Fruit fly (Drosophila melanogaster) whole organism, embryonic: ENCODE data around the gene HemK1.

Experiments used
- Abd-B ChIP-seq: fragments of 200-800 bp; sonication (Bioruptor generic); optimal IDR thresholded peaks from 2 replicates; lab custom pipeline; 2018; ENCODE audit warnings: missing biosample characterization, mild to moderate bottlenecking, missing genetic modification characterization, moderate library complexity
- BEAF-32 ChIP-seq: fragments of 200-800 bp; sonication (Bioruptor generic); optimal IDR thresholded peaks from 3 replicates; lab custom pipeline; 2017; ENCODE audit warnings: missing biosample characterization, missing genetic modification characterization, mild to moderate bottlenecking, moderate library complexity, missing genetic modification reagents
- BtbVII ChIP-seq: fragments of 200-800 bp; sonication (Bioruptor generic); optimal IDR thresholded peaks from 3 replicates; lab custom pipeline; 2017; ENCODE audit warnings: missing biosample characterization, mild to moderate bottlenecking, missing genetic modification characterization
- Bteb2 ChIP-seq: fragments of 200-800 bp; sonication (Bioruptor generic); optimal IDR thresholded peaks from 2 replicates; lab custom pipeline; 2016; ENCODE audit warnings: missing biosample characterization, missing genetic modification characterization
- CG10431 ChIP-seq: fragments of 200-800 bp; sonication (Bioruptor generic); optimal IDR thresholded peaks from 3 replicates; lab custom pipeline; 2018; ENCODE audit warnings: missing biosample characterization, mild to moderate bottlenecking, missing genetic modification characterization
- CG10462 ChIP-seq: fragments of 200-800 bp; sonication (Bioruptor generic); optimal IDR thresholded peaks from 2 replicates; lab custom pipeline; 2016; ENCODE audit warnings: missing biosample characterization, missing genetic modification characterization
- CG11696 ChIP-seq: fragments of 200-800 bp; sonication (Bioruptor generic); IDR thresholded peaks from 2 replicates; pipeline ENCODE4 v1.3.6; 2022; ENCODE audit warnings: missing biosample characterization, missing genetic modification characterization
- CG12659 ChIP-seq: fragments of 200-800 bp; sonication (Bioruptor generic); optimal IDR thresholded peaks from 3 replicates; lab custom pipeline; 2017; ENCODE audit warnings: mild to moderate bottlenecking, missing biosample characterization, missing genetic modification reagents, missing genetic modification characterization
- CG15269 ChIP-seq: fragments of 200-800 bp; sonication (Bioruptor generic); optimal IDR thresholded peaks from 2 replicates; lab custom pipeline; 2018; ENCODE audit warnings: missing biosample characterization, mild to moderate bottlenecking, missing genetic modification characterization, moderate library complexity
- CG1647 ChIP-seq: fragments of 200-800 bp; sonication (Bioruptor generic); optimal IDR thresholded peaks from 3 replicates; lab custom pipeline; 2016; ENCODE audit warnings: missing biosample characterization, missing genetic modification characterization
- CG1792 ChIP-seq: fragments of 200-800 bp; sonication (Bioruptor generic); optimal IDR thresholded peaks from 2 replicates; lab custom pipeline; 2016; ENCODE audit warnings: missing biosample characterization, missing genetic modification characterization
- CG18011 ChIP-seq: fragments of 200-800 bp; sonication (Bioruptor generic); optimal IDR thresholded peaks from 2 replicates; lab custom pipeline; 2017; ENCODE audit warnings: missing biosample characterization, missing genetic modification characterization, mild to moderate bottlenecking, moderate library complexity, missing genotype
- CG18476 ChIP-seq: fragments of 200-800 bp; sonication (Bioruptor generic); optimal IDR thresholded peaks from 2 replicates; lab custom pipeline; 2016; ENCODE audit warnings: missing biosample characterization, mild to moderate bottlenecking, missing genetic modification characterization
- CG2129 ChIP-seq: fragments of 200-800 bp; sonication (Bioruptor generic); IDR thresholded peaks from 2 replicates; pipeline ENCODE4 v1.3.6; 2022; ENCODE audit warnings: missing biosample characterization, missing genetic modification characterization; ENCODE audit not compliant: partially characterized antibody
- CG2678 ChIP-seq: fragments of 200-800 bp; sonication (Bioruptor generic); optimal IDR thresholded peaks from 3 replicates; lab custom pipeline; 2019; ENCODE audit warnings: missing biosample characterization, mild to moderate bottlenecking, missing genetic modification characterization, moderate library complexity
- CG2889 ChIP-seq: fragments of 200-800 bp; sonication (Bioruptor generic); IDR thresholded peaks from 3 replicates; pipeline ENCODE4 v1.3.6; 2022; ENCODE audit warnings: missing biosample characterization, missing genetic modification characterization
- CG3163 ChIP-seq: fragments of 200-800 bp; sonication (Bioruptor generic); optimal IDR thresholded peaks from 3 replicates; lab custom pipeline; 2016; ENCODE audit warnings: missing biosample characterization, missing genetic modification characterization
- CG3726 ChIP-seq: fragments of 200-800 bp; sonication (Bioruptor generic); IDR thresholded peaks from 3 replicates; pipeline ENCODE4, ENCODE4 v1.3.6; 2022; ENCODE audit warnings: missing biosample characterization, missing genetic modification characterization
- CG4328 ChIP-seq: fragments of 200-800 bp; sonication (Bioruptor generic); optimal IDR thresholded peaks from 3 replicates; lab custom pipeline; 2017; ENCODE audit warnings: missing biosample characterization, missing genetic modification reagents, missing genetic modification characterization
- CG4617 ChIP-seq: fragments of 200-800 bp; sonication (Bioruptor generic); optimal IDR thresholded peaks from 3 replicates; lab custom pipeline; 2016; ENCODE audit warnings: missing biosample characterization, missing genetic modification characterization, borderline replicate concordance
- CG4707 ChIP-seq: fragments of 200-800 bp; sonication (Bioruptor generic); optimal IDR thresholded peaks from 2 replicates; lab custom pipeline; 2018; ENCODE audit warnings: missing biosample characterization, mild to moderate bottlenecking, missing genetic modification characterization, moderate library complexity
- CG8478 ChIP-seq: fragments of >200 bp; optimal IDR thresholded peaks from 2 replicates; lab custom pipeline; 2018
- CG8765 ChIP-seq: fragments of 200-800 bp; sonication (Bioruptor generic); IDR thresholded peaks from 2 replicates; pipeline ENCODE4 v1.3.6; 2022; ENCODE audit warnings: missing biosample characterization, missing genetic modification characterization
- CG9797 ChIP-seq: fragments of 200-800 bp; sonication (Bioruptor generic); optimal IDR thresholded peaks from 3 replicates; lab custom pipeline; 2018; ENCODE audit warnings: missing biosample characterization, mild to moderate bottlenecking, missing genetic modification characterization
- Camta ChIP-seq: fragments of 200-800 bp; sonication (Bioruptor generic); optimal IDR thresholded peaks from 2 replicates; lab custom pipeline; 2016; ENCODE audit warnings: missing biosample characterization, missing genetic modification characterization
- Dfd ChIP-seq, 2 experiments: fragments of >200 bp; optimal IDR thresholded peaks; 2 replicates each; lab custom pipeline; 2017; ENCODE audit warnings: missing biosample characterization in 2 of 2, missing genetic modification characterization in 2 of 2
- Dp ChIP-seq: fragments of 200-800 bp; sonication (Bioruptor generic); optimal IDR thresholded peaks from 2 replicates; lab custom pipeline; 2018; ENCODE audit warnings: missing biosample characterization, mild to moderate bottlenecking, missing genetic modification characterization, moderate library complexity
- ERR ChIP-seq: fragments of 200-800 bp; sonication (Bioruptor generic); optimal IDR thresholded peaks from 2 replicates; lab custom pipeline; 2016; ENCODE audit warnings: missing biosample characterization, missing genetic modification characterization
- Elba2 ChIP-seq: fragments of 200-800 bp; sonication (Bioruptor generic); optimal IDR thresholded peaks from 3 replicates; lab custom pipeline; 2016; ENCODE audit warnings: missing biosample characterization, missing genetic modification characterization
- Hand ChIP-seq: fragments of 200-800 bp; sonication (Bioruptor generic); optimal IDR thresholded peaks from 2 replicates; lab custom pipeline; 2017; ENCODE audit warnings: mild to moderate bottlenecking, missing biosample characterization, missing genetic modification reagents, missing genetic modification characterization
- Lim3 ChIP-seq: fragments of 200-800 bp; sonication (Bioruptor generic); IDR thresholded peaks from 2 replicates; pipeline ENCODE4 v1.3.6; 2022; ENCODE audit warnings: missing biosample characterization, missing genetic modification characterization
- Side ChIP-seq: fragments of 200-800 bp; sonication (Bioruptor generic); optimal IDR thresholded peaks from 2 replicates; lab custom pipeline; 2016; ENCODE audit warnings: missing biosample characterization, missing genetic modification characterization
- Xbp1 ChIP-seq: fragments of 200-800 bp; sonication (Bioruptor generic); optimal IDR thresholded peaks from 3 replicates; lab custom pipeline; 2016; ENCODE audit warnings: missing biosample characterization, mild to moderate bottlenecking, missing genetic modification characterization
- ash1 ChIP-seq: fragments of 200-800 bp; sonication (Bioruptor generic); optimal IDR thresholded peaks from 2 replicates; lab custom pipeline; 2018; ENCODE audit warnings: missing biosample characterization, mild to moderate bottlenecking, missing genetic modification characterization
- bbx ChIP-seq: fragments of 200-800 bp; sonication (Bioruptor generic); IDR thresholded peaks from 2 replicates; pipeline ENCODE4 v1.3.6; 2022; ENCODE audit warnings: missing biosample characterization, missing genetic modification characterization; ENCODE audit not compliant: partially characterized antibody
- btn ChIP-seq: fragments of 200-800 bp; sonication (Bioruptor generic); optimal IDR thresholded peaks from 2 replicates; lab custom pipeline; 2016; ENCODE audit warnings: missing biosample characterization, missing genetic modification characterization
- cad ChIP-seq: fragments of >200 bp; optimal IDR thresholded peaks from 2 replicates; lab custom pipeline; 2017; ENCODE audit warnings: missing biosample characterization, missing genetic modification characterization
- caup ChIP-seq: fragments of 200-800 bp; sonication (Bioruptor generic); optimal IDR thresholded peaks from 3 replicates; lab custom pipeline; 2017; ENCODE audit warnings: missing biosample characterization, mild to moderate bottlenecking, missing genetic modification characterization, moderate library complexity; ENCODE audit not compliant: severe bottlenecking
- chm ChIP-seq: fragments of 200-800 bp; sonication (Bioruptor generic); IDR thresholded peaks from 2 replicates; pipeline ENCODE4 v1.3.6; 2022; ENCODE audit warnings: missing biosample characterization, missing genetic modification characterization
- dimm ChIP-seq: fragments of 200-800 bp; sonication (Bioruptor generic); IDR thresholded peaks from 2 replicates; pipeline ENCODE4 v1.3.6; 2022; ENCODE audit warnings: missing biosample characterization, missing genetic modification characterization
- fd96Cb ChIP-seq: fragments of 200-800 bp; sonication (Bioruptor generic); optimal IDR thresholded peaks from 2 replicates; lab custom pipeline; 2018; ENCODE audit warnings: missing biosample characterization, mild to moderate bottlenecking, missing genetic modification characterization, moderate library complexity
- gsb-n ChIP-seq: fragments of 200-800 bp; sonication (Bioruptor generic); optimal IDR thresholded peaks from 3 replicates; lab custom pipeline; 2018; ENCODE audit warnings: missing biosample characterization, mild to moderate bottlenecking, missing genetic modification characterization
- her ChIP-seq: fragments of 200-800 bp; sonication (Bioruptor generic); optimal IDR thresholded peaks from 2 replicates; lab custom pipeline; 2016; ENCODE audit warnings: missing biosample characterization, missing genetic modification characterization
- maf-S ChIP-seq: fragments of 200-800 bp; sonication (Bioruptor generic); optimal IDR thresholded peaks from 2 replicates; lab custom pipeline; 2016; ENCODE audit warnings: missing biosample characterization, missing genetic modification characterization
- pum ChIP-seq: fragments of 200-800 bp; sonication (Bioruptor generic); optimal IDR thresholded peaks from 2 replicates; lab custom pipeline; 2016; ENCODE audit warnings: missing biosample characterization, missing genetic modification characterization
- ranshi ChIP-seq: fragments of 200-800 bp; sonication (Bioruptor generic); IDR thresholded peaks from 2 replicates; pipeline ENCODE4 v1.3.6; 2022; ENCODE audit warnings: missing biosample characterization, missing genetic modification characterization
- sob ChIP-seq: fragments of 200-800 bp; sonication (Bioruptor generic); IDR thresholded peaks from 2 replicates; pipeline ENCODE4 v1.3.6; 2022; ENCODE audit warnings: missing biosample characterization, missing genetic modification characterization
- tin ChIP-seq: fragments of 200-800 bp; sonication (Bioruptor generic); optimal IDR thresholded peaks from 3 replicates; lab custom pipeline; 2016; ENCODE audit warnings: missing biosample characterization, missing genetic modification characterization
- unc-4 ChIP-seq: fragments of 200-800 bp; sonication (Bioruptor generic); IDR thresholded peaks from 2 replicates; pipeline ENCODE4 v1.3.6; 2022; ENCODE audit warnings: missing biosample characterization, missing genetic modification characterization; ENCODE audit not compliant: partially characterized antibody
- wek ChIP-seq: fragments of 200-800 bp; sonication (Bioruptor generic); optimal IDR thresholded peaks from 3 replicates; lab custom pipeline; 2018; ENCODE audit warnings: missing biosample characterization, mild to moderate bottlenecking, missing genetic modification characterization, moderate library complexity

The HemK1 gene

DNA sequence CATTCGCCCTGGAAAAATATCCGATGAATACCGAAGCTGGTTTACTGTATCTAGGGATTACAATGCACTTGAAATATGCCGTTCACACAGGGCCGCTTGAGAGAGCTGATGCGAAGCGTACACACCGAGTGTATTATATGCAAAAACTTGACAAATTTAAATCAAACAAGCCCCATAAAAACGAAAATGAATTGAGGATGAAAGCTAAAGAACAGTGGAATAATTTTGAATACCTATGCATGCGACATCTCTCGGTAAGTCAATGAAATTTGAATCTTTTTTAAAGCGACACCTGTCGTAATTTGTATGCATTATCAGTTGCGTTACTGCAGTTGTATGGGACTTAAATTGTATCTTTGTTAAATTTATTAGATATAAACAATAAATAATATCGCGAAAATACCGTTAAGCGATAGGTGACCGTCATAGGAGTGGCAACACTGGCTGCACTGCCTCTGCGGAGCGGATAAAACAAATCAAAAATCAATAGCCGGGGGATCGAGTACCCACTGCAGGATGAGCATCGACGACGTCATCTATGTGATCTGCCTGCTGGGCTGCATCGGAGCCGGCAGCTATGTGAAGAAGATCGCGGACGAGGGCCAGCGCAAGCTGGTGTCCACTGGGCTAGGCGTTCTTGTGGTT lies 11.4 kb downstream of the HemK1 start, which contains the start of gene frj (continued):
- TF ChIP-seq CG10431 (GFP tag; lab: Kevin White, UChicago), result no peak
- no peak for TF ChIP-seq CG8478 (lab: Kevin White, UChicago)
- TF ChIP-seq Dp (GFP tag; lab: Kevin White, UChicago), result peak; percentile 45
- TF ChIP-seq wek (GFP tag; lab: Kevin White, UChicago), result no peak
- TF ChIP-seq pum (GFP tag; lab: Kevin White, UChicago), result peak; percentile 68
- TF ChIP-seq CG15269, result peak; percentile 69
- TF ChIP-seq BtbVII (GFP tag; lab: Kevin White, UChicago), result no peak
- TF ChIP-seq bbx, result peak; percentile 61
- peak in 1 of 2 experiments; percentile 62 for TF ChIP-seq Dfd (GFP tag; optimal IDR thresholded peaks at IDR 0.05; lab: Kevin White, UChicago)
- no peak for TF ChIP-seq ERR (GFP tag; lab: Kevin White, UChicago)
- TF ChIP-seq Xbp1 (GFP tag; lab: Kevin White, UChicago), result peak; percentile 83
- no peak for TF ChIP-seq CG18011 (GFP tag; lab: Kevin White, UChicago)
- TF ChIP-seq Elba2 (GFP tag; lab: Kevin White, UChicago), result no peak
- 0 out of 3 replicates have a peak, but pooled peaks have one; percentile 5 for TF ChIP-seq CG2889 (GFP tag; lab: Robert Waterston, UW)
- peak; percentile 33 for TF ChIP-seq CG18476 (GFP tag; lab: Kevin White, UChicago)
- no peak for TF ChIP-seq CG2129 (GFP tag; lab: Robert Waterston, UW)
- peak; percentile 39 for TF ChIP-seq gsb-n
- TF ChIP-seq ash1, result no peak
- TF ChIP-seq Lim3, result no peak
- TF ChIP-seq sob (GFP tag; lab: Robert Waterston, UW), result peak; percentile 70
- TF ChIP-seq CG4617 (GFP tag; lab: Kevin White, UChicago), result peak; percentile 73
- no peak for TF ChIP-seq caup (GFP tag; lab: Kevin White, UChicago)
- TF ChIP-seq CG1647 (GFP tag; lab: Kevin White, UChicago), result peak; percentile 19
- TF ChIP-seq cad (GFP tag; lab: Kevin White, UChicago), result no peak
- peak; percentile 52 for TF ChIP-seq fd96Cb (tag; lab: Kevin White, UChicago)
- TF ChIP-seq CG11696 (GFP tag; lab: Robert Waterston, UW), result no peak
- TF ChIP-seq maf-S, result peak; percentile 79
- peak; percentile 61 for TF ChIP-seq CG2678 (tag; lab: Kevin White, UChicago)
- TF ChIP-seq BEAF-32, result peak; percentile 95
- TF ChIP-seq CG10462 (GFP tag; lab: Kevin White, UChicago), result peak; percentile 29
- TF ChIP-seq CG4328 (GFP tag; lab: Kevin White, UChicago), result peak; percentile 20
- TF ChIP-seq CG4707 (GFP tag; lab: Kevin White, UChicago), result no peak
- peak; percentile 33 for TF ChIP-seq Bteb2
- TF ChIP-seq btn (GFP tag; lab: Kevin White, UChicago), result no peak
- peak; percentile 63 for TF ChIP-seq unc-4 (GFP tag; lab: Robert Waterston, UW)
- TF ChIP-seq Hand, result no peak
- peak; percentile 48 for TF ChIP-seq her (GFP tag; lab: Kevin White, UChicago)
- TF ChIP-seq CG3726 (GFP tag; lab: Robert Waterston, UW), result 0 out of 3 replicates have a peak, but pooled peaks have one; percentile 61
- TF ChIP-seq CG12659, result peak; percentile 82
- no peak for TF ChIP-seq CG1792 (GFP tag; lab: Kevin White, UChicago)
- no peak for TF ChIP-seq chm
- TF ChIP-seq tin, result peak; percentile 67
- TF ChIP-seq Side (GFP tag; lab: Kevin White, UChicago), result peak; percentile 38
- peak; percentile 55; the same call in 1 of the 2 replicates for TF ChIP-seq ranshi (GFP tag; lab: Robert Waterston, UW)
- TF ChIP-seq CG9797 (GFP tag; lab: Kevin White, UChicago), result peak; percentile 94
- TF ChIP-seq dimm (GFP tag; lab: Robert Waterston, UW), result no peak
- peak; percentile 80 for TF ChIP-seq Abd-B (GFP tag; lab: Kevin White, UChicago)
- TF ChIP-seq Camta (GFP tag; lab: Kevin White, UChicago), result peak; percentile 21
- TF ChIP-seq CG3163 (GFP tag; lab: Kevin White, UChicago), result no peak
- peak; percentile 60; the same call in 1 of the 2 replicates for TF ChIP-seq CG8765 (GFP tag; lab: Robert Waterston, UW)
